Fruit fly (Drosophila melanogaster): ENCODE data around the gene CG17107.
A peak's percentile ranks its signal among the peaks of the same experiment; 100 is the strongest.

CG17107 gene

dm6 chr2L:10689221-10690034 is 7.7 kb downstream of the CG17107 start, which contains the start of gene CG7294:
Gene CG7294 (minus strand): TSS chr2L:10689271.
- TF ChIP-seq br (GFP tag; optimal IDR thresholded peaks at IDR 0.05) (no peak), Rel (GFP tag; optimal IDR thresholded peaks at IDR 0.05) (no peak), Rel (tag; optimal IDR thresholded peaks at IDR 0.05) (peak; percentile 84)

dm6 chr2L:10693018-10693417 is 11.3 kb downstream of the CG17107 start:
- no peak for TF ChIP-seq Hr83 (GFP tag; optimal IDR thresholded peaks at IDR 0.05; ENCODE audit: poor library complexity, severe bottlenecking)
- peak; percentile 56 for TF ChIP-seq Dfd (GFP tag; optimal IDR thresholded peaks at IDR 0.05)
- no peak for TF ChIP-seq Jra (GFP tag; optimal IDR thresholded peaks at IDR 0.05)
- no peak for TF ChIP-seq Rel (GFP tag; optimal IDR thresholded peaks at IDR 0.05)
- no peak for TF ChIP-seq Rel (tag; optimal IDR thresholded peaks at IDR 0.05)

dm6 chr2L:10694053-10694618 is 12.4 kb downstream of the CG17107 start, which contains the start of gene CG17108:
Gene CG17108 (minus strand): TSS chr2L:10694103.
- TF ChIP-seq foxo (GFP tag; optimal IDR thresholded peaks at IDR 0.05) = no peak
- no peak for TF ChIP-seq Rel (GFP tag; optimal IDR thresholded peaks at IDR 0.05)
- TF ChIP-seq Rel (tag; optimal IDR thresholded peaks at IDR 0.05) = no peak
- no peak for TF ChIP-seq Myc (optimal IDR thresholded peaks at IDR 0.05)
- TF ChIP-seq OdsH (GFP tag; optimal IDR thresholded peaks at IDR 0.05) = no peak
- no peak for TF ChIP-seq Jra (GFP tag; optimal IDR thresholded peaks at IDR 0.05)
- TF ChIP-seq lola (GFP tag; optimal IDR thresholded peaks at IDR 0.05) = no peak

dm6 chr2L:10697992-10698391 is 16.3 kb downstream of the CG17107 start, which contains the start of gene CG7300:
Gene CG7300 (minus strand): TSS chr2L:10698043.
- peak; percentile 8 for TF ChIP-seq sv (GFP tag; optimal IDR thresholded peaks at IDR 0.05)
- TF ChIP-seq Jra (GFP tag; optimal IDR thresholded peaks at IDR 0.05) = no peak
- TF ChIP-seq h (GFP tag; optimal IDR thresholded peaks at IDR 0.05) = peak; percentile 13

- TF ChIP-seq Dif (GFP tag; optimal IDR thresholded peaks at IDR 0.05; ENCODE audit: partially characterized antibody) (no peak), Mio (GFP tag; optimal IDR thresholded peaks at IDR 0.05) (no peak), HLH106 (tag; optimal IDR thresholded peaks at IDR 0.05) (no peak)
Observed at dm6 chr2L:10701499-10702062, 19.9 kb downstream of the CG17107 start, which contains the start of gene Lip1. Gene Lip1 (minus strand): TSS chr2L:10701544.

- TF ChIP-seq dmrt93B (GFP tag; optimal IDR thresholded peaks at IDR 0.05) = peak; percentile 56
- TF ChIP-seq CG32264 (GFP tag; optimal IDR thresholded peaks at IDR 0.05) = peak; percentile 38
- TF ChIP-seq CrebA (GFP tag; optimal IDR thresholded peaks at IDR 0.05; ENCODE audit: borderline replicate concordance) = no peak
- no peak for TF ChIP-seq Mio (GFP tag; optimal IDR thresholded peaks at IDR 0.05)
- peak; percentile 84 for TF ChIP-seq OdsH (GFP tag; optimal IDR thresholded peaks at IDR 0.05)
- peak; percentile 55 for TF ChIP-seq psq (GFP tag; optimal IDR thresholded peaks at IDR 0.05)
- TF ChIP-seq ey (GFP tag; optimal IDR thresholded peaks at IDR 0.05) = peak; percentile 85
- no peak for TF ChIP-seq sage (GFP tag; optimal IDR thresholded peaks at IDR 0.05)
- peak; percentile 86 for TF ChIP-seq fru (GFP tag; optimal IDR thresholded peaks at IDR 0.05)
- TF ChIP-seq Hr83 (GFP tag; optimal IDR thresholded peaks at IDR 0.05; ENCODE audit: poor library complexity, severe bottlenecking) = no peak
- TF ChIP-seq Hnf4 (GFP tag; optimal IDR thresholded peaks at IDR 0.05) = peak; percentile 76
- TF ChIP-seq tai (GFP tag; optimal IDR thresholded peaks at IDR 0.05) = no peak
- no peak for TF ChIP-seq CG9705 (GFP tag; optimal IDR thresholded peaks at IDR 0.05)
- no peak for TF ChIP-seq dsf (GFP tag; optimal IDR thresholded peaks at IDR 0.05; ENCODE audit: borderline replicate concordance)
- peak; percentile 35 for TF ChIP-seq woc (GFP tag; optimal IDR thresholded peaks at IDR 0.05)
- no peak for TF ChIP-seq Dfd (GFP tag; optimal IDR thresholded peaks at IDR 0.05)
- TF ChIP-seq Jra (GFP tag; optimal IDR thresholded peaks at IDR 0.05) = peak; percentile 39
- no peak for TF ChIP-seq lola (GFP tag; optimal IDR thresholded peaks at IDR 0.05)
- TF ChIP-seq brk (GFP tag; optimal IDR thresholded peaks at IDR 0.05) = peak; percentile 47
- peak; percentile 9 to 81 for TF ChIP-seq foxo (GFP tag; optimal IDR thresholded peaks at IDR 0.05)
- TF ChIP-seq Vsx2 (GFP tag; optimal IDR thresholded peaks at IDR 0.05; ENCODE audit: partially characterized antibody) = no peak
- TF ChIP-seq N (GFP tag; optimal IDR thresholded peaks at IDR 0.05) = no peak
- TF ChIP-seq jim (GFP tag; optimal IDR thresholded peaks at IDR 0.05) = no peak
- no peak for TF ChIP-seq usp (GFP tag; optimal IDR thresholded peaks at IDR 0.05)
- no peak for TF ChIP-seq Rel (GFP tag; optimal IDR thresholded peaks at IDR 0.05)
- peak; percentile 40 for TF ChIP-seq Rel (tag; optimal IDR thresholded peaks at IDR 0.05)
- TF ChIP-seq Hr78 (GFP tag; optimal IDR thresholded peaks at IDR 0.05) = no peak
- TF ChIP-seq pan (optimal IDR thresholded peaks at IDR 0.05) = no peak
- TF ChIP-seq rgr (GFP tag; optimal IDR thresholded peaks at IDR 0.05) = peak; percentile 86
- TF ChIP-seq dl (GFP tag; optimal IDR thresholded peaks at IDR 0.05; ENCODE audit: insufficient read depth in 1 of 2, partially characterized antibody in 2 of 2) = no peak
- peak; percentile 92 for TF ChIP-seq h (GFP tag; optimal IDR thresholded peaks at IDR 0.05)
Observed at dm6 chr2L:10703281-10703680, 21.6 kb downstream of the CG17107 start, which contains the start of gene CG6415. Gene CG6415 (plus strand): TSS chr2L:10703621.
